Worm (Caenorhabditis elegans) whole organism, L4 larva: Measurements from ENCODE around the gene ndub-11.

Source experiments
- egl-27 ChIP-seq: sonication (generic microtip); optimal IDR thresholded peaks from 3 replicates; lab custom pipeline; 2017; ENCODE audit warnings: missing biosample characterization, missing genetic modification reagents, missing genetic modification characterization
- lsy-2 ChIP-seq, 2 experiments: fragments of 150-350 bp in 1 of 2; sonication (generic microtip) in 1 of 2; optimal IDR thresholded peaks; 2 replicates each; lab custom pipeline; 2014 to 2017; ENCODE audit warnings: missing biosample characterization in 2 of 2, missing genetic modification characterization in 2 of 2
- unc-62 ChIP-seq, 3 experiments: fragments of 150-350 bp in 1 of 3; sonication (generic microtip); optimal IDR thresholded peaks in 2 of 3; peaks in 1 of 3; 1 replicate in 1 of 3; 2 replicates in 2 of 3; lab custom pipeline; 2014 to 2017; ENCODE audit warnings: missing biosample characterization in 3 of 3, missing genetic modification characterization in 3 of 3, missing genetic modification reagents in 3 of 3, missing genotype in 1 of 3

DNA sequence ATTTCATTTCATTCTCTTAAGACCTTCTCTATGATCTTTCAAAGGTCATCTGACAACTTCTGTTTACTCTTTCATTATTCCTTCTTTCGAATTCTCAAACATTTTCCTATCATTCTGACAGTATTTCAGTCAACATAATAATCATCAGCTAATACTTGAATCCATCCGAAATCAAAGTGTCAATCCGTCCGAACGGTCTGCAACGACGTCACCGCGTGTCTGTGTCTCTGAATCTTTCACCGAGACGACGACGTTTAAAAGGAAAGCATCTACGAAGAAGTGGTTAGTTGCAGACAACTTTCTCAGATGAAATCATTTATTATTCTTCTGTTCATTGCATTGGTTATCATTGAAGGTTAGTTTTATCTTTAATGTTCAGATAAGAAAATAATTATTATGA is 27.8 kb downstream of the ndub-11 start, which contains the start of gene Y42H9AR.5:
- TF ChIP-seq lsy-2 (tag; optimal IDR thresholded peaks at IDR 0.05; lab: Kevin White, UChicago) (no peak), egl-27 (no peak), unc-62 (GFP tag; optimal IDR thresholded peaks at IDR 0.05 in 1 of 2; lab: Kevin White, UChicago) (no peak), unc-62 (tag; optimal IDR thresholded peaks at IDR 0.05; lab: Kevin White, UChicago) (no peak)
